Fruit fly (Drosophila melanogaster) whole organism, embryonic: ENCODE results near the gene Argk1.

ENCODE experiments used
- C15 ChIP-seq: fragments of 200-800 bp; sonication (Bioruptor generic); IDR thresholded peaks from 3 replicates; pipeline ENCODE4 v1.3.6; 2022; ENCODE audit warnings: missing biosample characterization, missing genetic modification characterization
- CG14710 ChIP-seq: fragments of 200-800 bp; sonication (Bioruptor generic); optimal IDR thresholded peaks from 3 replicates; lab custom pipeline; 2019; ENCODE audit warnings: missing biosample characterization, mild to moderate bottlenecking, missing genetic modification characterization, moderate library complexity
- CG15011 ChIP-seq: fragments of 200-800 bp; sonication (Bioruptor generic); optimal IDR thresholded peaks from 3 replicates; lab custom pipeline; 2018; ENCODE audit warnings: missing biosample characterization, mild to moderate bottlenecking, missing genetic modification characterization
- CG1529 ChIP-seq: fragments of 200-800 bp; sonication (Bioruptor generic); optimal IDR thresholded peaks from 3 replicates; lab custom pipeline; 2018; ENCODE audit warnings: missing biosample characterization, missing genetic modification characterization
- CG15696 ChIP-seq: fragments of 200-800 bp; sonication (Bioruptor generic); optimal IDR thresholded peaks from 2 replicates; lab custom pipeline; 2019; ENCODE audit warnings: missing biosample characterization, mild to moderate bottlenecking, missing genetic modification characterization, moderate library complexity
- CG18619 ChIP-seq: fragments of 200-800 bp; sonication (Bioruptor generic); optimal IDR thresholded peaks from 3 replicates; lab custom pipeline; 2017; ENCODE audit warnings: missing biosample characterization, mild to moderate bottlenecking, missing genetic modification characterization
- CG2120 ChIP-seq: fragments of 200-800 bp; sonication (Bioruptor generic); optimal IDR thresholded peaks from 3 replicates; lab custom pipeline; 2016; ENCODE audit warnings: missing biosample characterization, missing genetic modification characterization
- CG30020 ChIP-seq: fragments of 200-800 bp; optimal IDR thresholded peaks from 2 replicates; lab custom pipeline; 2019; ENCODE audit warnings: missing biosample characterization, mild to moderate bottlenecking, missing genetic modification characterization, moderate library complexity
- CG4854 ChIP-seq: fragments of 200-800 bp; sonication (Bioruptor generic); optimal IDR thresholded peaks from 2 replicates; lab custom pipeline; 2016; ENCODE audit warnings: missing biosample characterization, missing genetic modification characterization, inconsistent platforms
- CG6654 ChIP-seq: fragments of 200-800 bp; sonication (Bioruptor generic); optimal IDR thresholded peaks from 2 replicates; lab custom pipeline; 2017; ENCODE audit warnings: missing biosample characterization, mild to moderate bottlenecking, missing genetic modification characterization
- CG6683 ChIP-seq: fragments of 200-800 bp; sonication (Bioruptor generic); optimal IDR thresholded peaks from 2 replicates; lab custom pipeline; 2017; ENCODE audit warnings: missing biosample characterization, mild to moderate bottlenecking, missing genetic modification characterization, missing genetic modification reagents
- CG6765 ChIP-seq: fragments of 200-800 bp; sonication (Bioruptor generic); optimal IDR thresholded peaks from 3 replicates; lab custom pipeline; 2017; ENCODE audit warnings: missing biosample characterization, mild to moderate bottlenecking, missing genetic modification characterization
- CG7372 ChIP-seq: fragments of 200-800 bp; sonication (Bioruptor generic); IDR thresholded peaks from 2 replicates; pipeline ENCODE4 v1.3.6; 2022; ENCODE audit warnings: missing biosample characterization, missing genetic modification characterization
- MBD-R2 ChIP-seq: fragments of 200-800 bp; sonication (Bioruptor generic); IDR thresholded peaks from 2 replicates; pipeline ENCODE4 v1.3.6; 2022; ENCODE audit warnings: missing biosample characterization, missing genetic modification characterization
- Oli ChIP-seq: fragments of 200-800 bp; sonication (Bioruptor generic); optimal IDR thresholded peaks from 2 replicates; lab custom pipeline; 2018; ENCODE audit warnings: missing biosample characterization, mild to moderate bottlenecking, missing genetic modification characterization, moderate library complexity
- Pdp1 ChIP-seq, 2 experiments: fragments of 200-800 bp; sonication (Bioruptor generic); optimal IDR thresholded peaks; 3 replicates each; lab custom pipeline; 2016; ENCODE audit warnings: missing biosample characterization in 2 of 2, missing genetic modification characterization in 2 of 2, mild to moderate bottlenecking in 1 of 2, moderate library complexity in 1 of 2
- cad ChIP-seq: fragments of >200 bp; optimal IDR thresholded peaks from 2 replicates; lab custom pipeline; 2017; ENCODE audit warnings: missing biosample characterization, missing genetic modification characterization
- chinmo ChIP-seq: fragments of 200-800 bp; sonication (Bioruptor generic); IDR thresholded peaks from 4 replicates; pipeline ENCODE4 v1.3.6; 2022; ENCODE audit warnings: missing biosample characterization, missing genetic modification characterization; ENCODE audit not compliant: partially characterized antibody
- crc ChIP-seq: fragments of 200-800 bp; sonication (Bioruptor generic); optimal IDR thresholded peaks from 2 replicates; lab custom pipeline; 2016; ENCODE audit warnings: missing biosample characterization, missing genetic modification characterization
- exex ChIP-seq: fragments of 200-800 bp; sonication (Bioruptor generic); optimal IDR thresholded peaks from 4 replicates; lab custom pipeline; 2018; ENCODE audit warnings: missing biosample characterization, mild to moderate bottlenecking, missing genetic modification characterization, moderate library complexity
- hkb ChIP-seq, 2 experiments: fragments of 200-800 bp in 1 of 2; fragments of >200 bp in 1 of 2; sonication (Bioruptor generic) in 1 of 2; IDR thresholded peaks in 1 of 2; optimal IDR thresholded peaks in 1 of 2; 2 replicates each; pipeline versions ENCODE4 v1.3.6 to Lab custom; 2017 to 2022; ENCODE audit warnings: missing biosample characterization in 1 of 2, missing genetic modification characterization in 1 of 2
- mld ChIP-seq: fragments of 200-800 bp; sonication (Bioruptor generic); IDR thresholded peaks from 3 replicates; pipeline ENCODE4 v1.3.6; 2022; ENCODE audit warnings: missing biosample characterization, missing genetic modification characterization; ENCODE audit not compliant: partially characterized antibody
- otp ChIP-seq: fragments of 200-800 bp; sonication (Bioruptor generic); IDR thresholded peaks from 3 replicates; pipeline ENCODE4, ENCODE4 v1.3.6; 2022; ENCODE audit warnings: missing biosample characterization, missing genetic modification characterization
- pb ChIP-seq: fragments of 200-800 bp; sonication (Bioruptor generic); optimal IDR thresholded peaks from 3 replicates; lab custom pipeline; 2016; ENCODE audit warnings: missing biosample characterization, missing genetic modification characterization
- pnt ChIP-seq: fragments of 200-800 bp; sonication (Bioruptor generic); optimal IDR thresholded peaks from 3 replicates; lab custom pipeline; 2016; ENCODE audit warnings: missing biosample characterization, missing genetic modification characterization
- ranshi ChIP-seq: fragments of 200-800 bp; sonication (Bioruptor generic); IDR thresholded peaks from 2 replicates; pipeline ENCODE4 v1.3.6; 2022; ENCODE audit warnings: missing biosample characterization, missing genetic modification characterization
- sens ChIP-seq: fragments of 200-800 bp; sonication (Bioruptor generic); peaks from one replicate; lab custom pipeline; 2016; ENCODE audit warnings: missing biosample characterization, missing genetic modification characterization
- stwl ChIP-seq: fragments of 200-800 bp; sonication (Bioruptor generic); optimal IDR thresholded peaks from 3 replicates; lab custom pipeline; 2018; ENCODE audit warnings: missing biosample characterization, mild to moderate bottlenecking, missing genetic modification characterization, moderate library complexity
- sug ChIP-seq: fragments of 200-800 bp; optimal IDR thresholded peaks from 2 replicates; lab custom pipeline; 2019; ENCODE audit warnings: missing biosample characterization, mild to moderate bottlenecking, missing genetic modification characterization, moderate library complexity
- tin ChIP-seq: fragments of 200-800 bp; sonication (Bioruptor generic); optimal IDR thresholded peaks from 3 replicates; lab custom pipeline; 2016; ENCODE audit warnings: missing biosample characterization, missing genetic modification characterization
- zen ChIP-seq: fragments of 200-800 bp; sonication (Bioruptor generic); optimal IDR thresholded peaks from 3 replicates; lab custom pipeline; 2018; ENCODE audit warnings: missing biosample characterization, mild to moderate bottlenecking, missing genetic modification characterization, moderate library complexity

The Argk1 gene

DNA sequence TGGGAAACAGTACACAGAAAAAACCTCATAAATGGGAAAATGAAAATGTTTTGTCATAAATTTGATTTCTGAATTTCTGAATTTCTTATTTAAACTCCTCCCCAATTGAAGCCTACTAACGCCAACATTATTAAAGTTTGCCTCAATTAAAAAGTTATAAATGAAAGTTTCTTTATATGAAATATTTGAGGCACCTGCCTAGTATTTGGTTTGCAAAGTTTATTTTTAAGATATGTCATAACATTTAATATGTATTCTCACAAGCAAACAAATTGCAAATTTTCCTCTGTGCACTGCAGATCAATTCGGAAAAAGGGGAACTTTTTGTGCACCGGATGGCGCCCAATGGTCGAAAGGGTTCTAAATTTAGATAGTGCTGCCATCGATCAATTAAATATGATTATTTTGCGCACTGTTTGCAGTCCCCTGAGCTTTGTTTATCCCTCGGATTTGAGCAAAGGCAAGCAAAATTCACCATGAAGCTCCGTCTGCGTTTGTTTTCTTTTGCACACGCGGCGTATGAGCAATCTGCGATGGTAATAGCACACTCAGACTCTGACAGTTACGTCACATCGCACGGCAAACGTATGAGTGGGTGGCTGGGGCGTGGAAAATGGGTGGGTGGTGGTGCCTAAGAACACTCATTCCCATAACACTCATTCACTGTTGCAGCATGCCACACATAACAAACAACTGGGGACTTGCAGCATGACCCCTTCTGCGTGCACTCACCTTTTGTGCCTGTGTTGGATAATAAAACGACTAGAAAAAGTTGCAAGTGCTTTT is 658 bp downstream of the Argk1 start (continued):
- peak; percentile 54 for TF ChIP-seq CG2120 (GFP tag; lab: Kevin White, UChicago)
- TF ChIP-seq hkb (optimal IDR thresholded peaks at IDR 0.05; lab: Kevin White, UChicago), result no peak
- no peak for TF ChIP-seq hkb (GFP tag; IDR thresholded peaks at IDR 0.05; lab: Robert Waterston, UW)
- TF ChIP-seq zen (tag; lab: Kevin White, UChicago), result no peak
- TF ChIP-seq sug, result no peak
- no peak for TF ChIP-seq CG4854
- no peak for TF ChIP-seq CG15696
- 0 out of 4 replicates have a peak, but pooled peaks have one; percentile 37 for TF ChIP-seq chinmo (GFP tag; lab: Robert Waterston, UW)
- TF ChIP-seq CG18619 (GFP tag; lab: Kevin White, UChicago), result no peak

DNA sequence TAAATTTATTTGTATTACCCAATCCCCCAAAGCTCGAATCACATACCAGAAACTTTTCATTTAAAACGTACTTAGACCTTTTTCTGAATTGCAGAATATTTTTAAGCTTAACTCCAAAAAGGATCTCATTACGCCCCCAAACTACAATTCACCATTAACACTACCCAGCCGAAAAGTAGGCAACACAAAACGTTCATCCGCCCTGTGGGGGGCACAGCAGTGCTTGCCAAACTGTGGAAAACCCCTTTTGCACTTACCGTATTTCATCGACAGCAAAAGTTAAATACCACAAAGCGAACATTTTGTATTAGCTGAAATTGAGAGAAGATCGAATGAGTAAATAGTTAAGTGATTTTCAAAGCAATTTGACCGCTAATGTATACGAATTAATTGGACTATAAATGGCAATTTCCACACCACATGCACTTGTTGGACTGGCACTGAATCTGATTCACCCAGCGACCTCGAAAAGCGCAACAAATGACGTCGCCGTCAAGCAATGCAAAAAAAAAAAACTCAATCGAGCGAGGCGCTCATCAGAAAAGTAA is 1.5 kb downstream of the Argk1 start:
- TF ChIP-seq Pdp1 (GFP tag; optimal IDR thresholded peaks at IDR 0.05; lab: Kevin White, UChicago) (peak in 1 of 2 experiments; percentile 75), CG6765 (GFP tag; lab: Kevin White, UChicago) (no peak), CG7372 (GFP tag; lab: Robert Waterston, UW) (peak; percentile 44; the same call in 1 of the 2 replicates), chinmo (GFP tag; lab: Robert Waterston, UW) (0 out of 4 replicates have a peak, but pooled peaks have one; percentile 40), ranshi (GFP tag; lab: Robert Waterston, UW) (0 out of 2 replicates have a peak, but pooled peaks have one; percentile 3), sens (GFP tag; lab: Kevin White, UChicago) (peak; percentile 12), cad (GFP tag; lab: Kevin White, UChicago) (peak; percentile 64), CG1529 (GFP tag; lab: Kevin White, UChicago) (no peak), pnt (GFP tag; lab: Kevin White, UChicago) (no peak), CG6654 (peak; percentile 96), MBD-R2 (GFP tag; lab: Robert Waterston, UW) (no peak), Oli (tag; lab: Kevin White, UChicago) (no peak), CG15011 (GFP tag; lab: Kevin White, UChicago) (no peak), CG6683 (GFP tag; lab: Kevin White, UChicago) (no peak), mld (GFP tag; lab: Robert Waterston, UW) (no peak)

DNA sequence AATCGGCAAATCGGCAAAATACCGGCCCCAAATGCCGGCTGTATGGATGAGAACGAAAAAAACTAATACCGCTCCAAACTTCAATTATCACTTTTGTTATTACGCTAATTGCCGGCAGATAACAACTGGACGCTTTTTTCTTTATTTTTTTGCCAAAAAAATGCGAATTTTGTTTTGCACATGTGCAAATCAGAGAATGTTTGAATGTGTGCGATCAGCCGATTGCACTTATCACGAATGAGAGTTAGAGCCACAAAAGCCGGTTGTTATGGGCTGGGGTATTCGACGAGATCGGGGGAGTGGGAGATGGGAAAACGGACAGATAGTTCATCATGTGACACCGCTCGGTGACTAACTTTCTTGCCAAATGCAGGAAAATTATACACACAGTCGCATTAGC is 2.2 kb downstream of the Argk1 start:
- TF ChIP-seq crc (GFP tag; lab: Kevin White, UChicago), result no peak
- TF ChIP-seq C15, result no peak
- TF ChIP-seq exex (tag; lab: Kevin White, UChicago), result peak; percentile 27
- TF ChIP-seq ranshi (GFP tag; lab: Robert Waterston, UW), result 0 out of 2 replicates have a peak, but pooled peaks have one; percentile 3
- TF ChIP-seq tin (GFP tag; lab: Kevin White, UChicago), result no peak
- no peak for TF ChIP-seq pb (GFP tag; lab: Kevin White, UChicago)
- no peak for TF ChIP-seq CG30020

DNA sequence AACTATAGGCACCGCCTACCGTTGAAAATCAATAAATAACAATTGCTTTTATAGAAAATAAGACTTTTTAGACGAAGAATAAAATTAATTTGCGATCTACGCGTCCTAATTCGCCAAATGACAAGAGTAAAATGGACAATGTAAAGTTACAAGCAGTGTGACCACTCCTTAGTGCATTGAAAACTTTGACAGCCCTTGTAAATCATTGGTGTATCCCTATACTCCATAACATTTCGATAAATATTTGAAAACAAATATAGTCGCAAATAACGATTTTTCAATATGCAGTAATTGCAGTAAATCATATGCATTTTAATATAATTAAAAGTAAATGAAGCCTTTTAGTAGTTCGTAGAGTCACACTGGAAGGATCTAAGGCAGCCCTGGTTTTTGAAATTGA is 3.0 kb downstream of the Argk1 start:
- TF ChIP-seq stwl, result peak; percentile 20
- TF ChIP-seq CG14710 (tag; lab: Kevin White, UChicago), result peak; percentile 97
- TF ChIP-seq otp (GFP tag; lab: Robert Waterston, UW), result no peak
- TF ChIP-seq, all 482 proteins: peak for 2
